Fruit fly (Drosophila melanogaster) whole organism, embryonic: ENCODE results near the gene CG13603.

Source experiments
- ATbp ChIP-seq: fragments of 200-800 bp; sonication (Bioruptor generic); optimal IDR thresholded peaks from 2 replicates; lab custom pipeline; 2017; ENCODE audit warnings: missing biosample characterization, mild to moderate bottlenecking, missing genetic modification characterization, missing genetic modification reagents
- CG10267 ChIP-seq: fragments of 200-800 bp; sonication (Bioruptor generic); optimal IDR thresholded peaks from 2 replicates; lab custom pipeline; 2018; ENCODE audit warnings: missing biosample characterization, mild to moderate bottlenecking, missing genetic modification characterization, moderate library complexity
- CG14050 ChIP-seq: fragments of 200-800 bp; sonication (Bioruptor generic); IDR thresholded peaks from 3 replicates; pipeline ENCODE4 v1.3.6; 2022; ENCODE audit warnings: missing biosample characterization, missing genetic modification characterization
- CG15011 ChIP-seq: fragments of 200-800 bp; sonication (Bioruptor generic); optimal IDR thresholded peaks from 3 replicates; lab custom pipeline; 2018; ENCODE audit warnings: missing biosample characterization, mild to moderate bottlenecking, missing genetic modification characterization
- CG16779 ChIP-seq: fragments of 200-800 bp; sonication (Bioruptor generic); IDR thresholded peaks from 2 replicates; pipeline ENCODE4 v1.3.6; 2022; ENCODE audit warnings: missing biosample characterization, missing genetic modification characterization
- CG16815 ChIP-seq: fragments of 200-800 bp; sonication (Bioruptor generic); optimal IDR thresholded peaks from 3 replicates; lab custom pipeline; 2017; ENCODE audit warnings: missing biosample characterization, mild to moderate bottlenecking, missing genetic modification characterization
- CG17385 ChIP-seq: fragments of 200-800 bp; sonication (Bioruptor generic); optimal IDR thresholded peaks from 3 replicates; lab custom pipeline; 2018; ENCODE audit warnings: missing biosample characterization, mild to moderate bottlenecking, missing genetic modification characterization
- CG18476 ChIP-seq: fragments of 200-800 bp; sonication (Bioruptor generic); optimal IDR thresholded peaks from 2 replicates; lab custom pipeline; 2016; ENCODE audit warnings: missing biosample characterization, mild to moderate bottlenecking, missing genetic modification characterization
- CG2120 ChIP-seq: fragments of 200-800 bp; sonication (Bioruptor generic); optimal IDR thresholded peaks from 3 replicates; lab custom pipeline; 2016; ENCODE audit warnings: missing biosample characterization, missing genetic modification characterization
- CG3065 ChIP-seq: fragments of 200-800 bp; sonication (Bioruptor generic); optimal IDR thresholded peaks from 2 replicates; lab custom pipeline; 2016; ENCODE audit warnings: missing biosample characterization, missing genetic modification characterization
- CG31224 ChIP-seq: fragments of 200-800 bp; sonication (Bioruptor generic); IDR thresholded peaks from 2 replicates; pipeline ENCODE4 v1.3.6; 2022; ENCODE audit warnings: missing biosample characterization, missing genetic modification characterization
- CG31441 ChIP-seq: fragments of 200-800 bp; sonication (Bioruptor generic); IDR thresholded peaks from 2 replicates; pipeline ENCODE4 v1.3.6; 2022; ENCODE audit warnings: missing biosample characterization, missing genetic modification characterization
- CG3163 ChIP-seq: fragments of 200-800 bp; sonication (Bioruptor generic); optimal IDR thresholded peaks from 3 replicates; lab custom pipeline; 2016; ENCODE audit warnings: missing biosample characterization, missing genetic modification characterization
- CG3281 ChIP-seq: fragments of 200-800 bp; sonication (Bioruptor generic); optimal IDR thresholded peaks from 3 replicates; lab custom pipeline; 2017; ENCODE audit warnings: missing biosample characterization, mild to moderate bottlenecking, missing genetic modification characterization
- CG4360 ChIP-seq: fragments of 200-800 bp; sonication (Bioruptor generic); IDR thresholded peaks from 2 replicates; pipeline ENCODE4 v1.3.6; 2022; ENCODE audit warnings: missing biosample characterization, missing genetic modification characterization
- CG4854 ChIP-seq: fragments of 200-800 bp; sonication (Bioruptor generic); optimal IDR thresholded peaks from 2 replicates; lab custom pipeline; 2016; ENCODE audit warnings: missing biosample characterization, missing genetic modification characterization, inconsistent platforms
- CG5245 ChIP-seq: fragments of 200-800 bp; sonication (Bioruptor generic); optimal IDR thresholded peaks from 3 replicates; lab custom pipeline; 2016; ENCODE audit warnings: missing biosample characterization, missing genetic modification characterization
- CG7357 ChIP-seq: fragments of 200-800 bp; sonication (Bioruptor generic); IDR thresholded peaks from 3 replicates; pipeline ENCODE4 v1.3.6; 2022; ENCODE audit warnings: missing biosample characterization, missing genetic modification characterization
- CG7556 ChIP-seq: fragments of 200-800 bp; sonication (Bioruptor generic); optimal IDR thresholded peaks from 2 replicates; lab custom pipeline; 2017; ENCODE audit warnings: missing biosample characterization, mild to moderate bottlenecking, missing genetic modification characterization
- CG8478 ChIP-seq: fragments of >200 bp; optimal IDR thresholded peaks from 2 replicates; lab custom pipeline; 2018
- CG9215 ChIP-seq: fragments of 200-800 bp; sonication (Bioruptor generic); IDR thresholded peaks from 2 replicates; pipeline ENCODE4 v1.3.6; 2022; ENCODE audit warnings: missing biosample characterization, missing genetic modification characterization
- Dbx ChIP-seq: fragments of 200-800 bp; sonication (Bioruptor generic); IDR thresholded peaks from 3 replicates; pipeline ENCODE4 v1.3.6; 2022; ENCODE audit warnings: missing biosample characterization, missing genetic modification characterization
- Dfd ChIP-seq, 2 experiments: fragments of >200 bp; optimal IDR thresholded peaks; 2 replicates each; lab custom pipeline; 2017; ENCODE audit warnings: missing biosample characterization in 2 of 2, missing genetic modification characterization in 2 of 2
- Doc2 ChIP-seq: fragments of 200-800 bp; sonication (Bioruptor generic); IDR thresholded peaks from 2 replicates; pipeline ENCODE4 v1.3.6; 2022; ENCODE audit warnings: missing biosample characterization, missing genetic modification characterization
- Eip74EF ChIP-seq, 2 experiments: fragments of 200-800 bp in 1 of 2; fragments of >200 bp in 1 of 2; sonication (Bioruptor generic) in 1 of 2; optimal IDR thresholded peaks; 2 replicates each; lab custom pipeline; 2017 to 2019; ENCODE audit warnings: missing biosample characterization in 2 of 2, missing genetic modification characterization in 2 of 2, mild to moderate bottlenecking in 1 of 2, moderate library complexity in 1 of 2
- Fer2 ChIP-seq: fragments of 200-800 bp; sonication (Bioruptor generic); optimal IDR thresholded peaks from 2 replicates; lab custom pipeline; 2018; ENCODE audit warnings: missing biosample characterization, mild to moderate bottlenecking, missing genetic modification characterization, moderate library complexity
- Hey ChIP-seq: fragments of 200-800 bp; sonication (Bioruptor generic); optimal IDR thresholded peaks from 3 replicates; lab custom pipeline; 2018; ENCODE audit warnings: missing biosample characterization, mild to moderate bottlenecking, missing genetic modification characterization
- Hmr ChIP-seq: fragments of 200-800 bp; sonication (Bioruptor generic); optimal IDR thresholded peaks from 3 replicates; lab custom pipeline; 2017; ENCODE audit warnings: mild to moderate bottlenecking, missing biosample characterization, missing genetic modification reagents, missing genetic modification characterization
- Hr3 ChIP-seq: fragments of 200-800 bp; sonication (Bioruptor generic); optimal IDR thresholded peaks from 3 replicates; lab custom pipeline; 2016; ENCODE audit warnings: missing biosample characterization, missing genetic modification characterization
- Hr39 ChIP-seq: fragments of >200 bp; optimal IDR thresholded peaks from 2 replicates; lab custom pipeline; 2017
- Jarid2 ChIP-seq: fragments of 200-800 bp; sonication (Bioruptor generic); optimal IDR thresholded peaks from 3 replicates; lab custom pipeline; 2017; ENCODE audit warnings: mild to moderate bottlenecking, missing biosample characterization, missing genetic modification reagents, missing genetic modification characterization
- Rx ChIP-seq: fragments of 200-800 bp; sonication (Bioruptor generic); IDR thresholded peaks from 2 replicates; pipeline ENCODE4 v1.3.6; 2022; ENCODE audit warnings: missing biosample characterization, missing genetic modification characterization
- Side ChIP-seq: fragments of 200-800 bp; sonication (Bioruptor generic); optimal IDR thresholded peaks from 2 replicates; lab custom pipeline; 2016; ENCODE audit warnings: missing biosample characterization, missing genetic modification characterization
- Stat92E ChIP-seq, 3 experiments: fragments of >200 bp in 2 of 3; fragments of 200-800 bp in 1 of 3; sonication (Bioruptor generic) in 1 of 3; optimal IDR thresholded peaks; 2 replicates each; lab custom pipeline; 2017 to 2019; ENCODE audit warnings: missing biosample characterization in 3 of 3, missing genetic modification characterization in 3 of 3, mild to moderate bottlenecking in 1 of 3, moderate library complexity in 1 of 3
- Taf1 ChIP-seq: fragments of 200-800 bp; sonication (Bioruptor generic); IDR thresholded peaks from 2 replicates; pipeline ENCODE4 v1.3.6; 2022; ENCODE audit warnings: missing biosample characterization, missing genetic modification characterization
- Vsx1 ChIP-seq: fragments of 200-800 bp; sonication (Bioruptor generic); optimal IDR thresholded peaks from 2 replicates; lab custom pipeline; 2017; ENCODE audit warnings: missing biosample characterization, mild to moderate bottlenecking, missing genetic modification characterization, missing genetic modification reagents
- ash1 ChIP-seq: fragments of 200-800 bp; sonication (Bioruptor generic); optimal IDR thresholded peaks from 2 replicates; lab custom pipeline; 2018; ENCODE audit warnings: missing biosample characterization, mild to moderate bottlenecking, missing genetic modification characterization
- dati ChIP-seq: fragments of 200-800 bp; sonication (Bioruptor generic); IDR thresholded peaks from 2 replicates; pipeline ENCODE4 v1.3.6; 2022; ENCODE audit warnings: missing biosample characterization, missing genetic modification characterization
- exex ChIP-seq: fragments of 200-800 bp; sonication (Bioruptor generic); optimal IDR thresholded peaks from 4 replicates; lab custom pipeline; 2018; ENCODE audit warnings: missing biosample characterization, mild to moderate bottlenecking, missing genetic modification characterization, moderate library complexity
- grn ChIP-seq: fragments of 200-800 bp; sonication (Bioruptor generic); optimal IDR thresholded peaks from 3 replicates; lab custom pipeline; 2017; ENCODE audit warnings: missing biosample characterization, missing genetic modification characterization
- hb ChIP-seq: fragments of 200-800 bp; sonication (Bioruptor generic); IDR thresholded peaks from 3 replicates; pipeline ENCODE4 v1.3.6; 2022; ENCODE audit warnings: missing biosample characterization, missing genetic modification characterization; ENCODE audit not compliant: partially characterized antibody
- inv ChIP-seq: fragments of 200-800 bp; sonication (Bioruptor generic); IDR thresholded peaks from 2 replicates; pipeline ENCODE4 v1.3.6; 2022; ENCODE audit warnings: missing biosample characterization, missing genetic modification characterization; ENCODE audit not compliant: partially characterized antibody
- ken ChIP-seq: fragments of 200-800 bp; sonication (Bioruptor generic); IDR thresholded peaks from 3 replicates; pipeline ENCODE4 v1.3.6; 2022; ENCODE audit warnings: missing biosample characterization, missing genetic modification characterization
- lmd ChIP-seq: fragments of 200-800 bp; sonication (Bioruptor generic); IDR thresholded peaks from 2 replicates; pipeline ENCODE4 v1.3.6; 2022; ENCODE audit warnings: missing biosample characterization, missing genetic modification characterization
- luna ChIP-seq: fragments of 200-800 bp; sonication (Bioruptor generic); optimal IDR thresholded peaks from 2 replicates; lab custom pipeline; 2016; ENCODE audit warnings: missing biosample characterization, missing genetic modification characterization
- maf-S ChIP-seq: fragments of 200-800 bp; sonication (Bioruptor generic); optimal IDR thresholded peaks from 2 replicates; lab custom pipeline; 2016; ENCODE audit warnings: missing biosample characterization, missing genetic modification characterization
- nau ChIP-seq: fragments of 200-800 bp; sonication (Bioruptor generic); optimal IDR thresholded peaks from 3 replicates; lab custom pipeline; 2017; ENCODE audit warnings: missing biosample characterization, mild to moderate bottlenecking, missing genetic modification characterization, missing genetic modification reagents
- ranshi ChIP-seq: fragments of 200-800 bp; sonication (Bioruptor generic); IDR thresholded peaks from 2 replicates; pipeline ENCODE4 v1.3.6; 2022; ENCODE audit warnings: missing biosample characterization, missing genetic modification characterization
- sisA ChIP-seq: fragments of 200-800 bp; sonication (Bioruptor generic); IDR thresholded peaks from 2 replicates; pipeline ENCODE4 v1.3.6; 2022; ENCODE audit warnings: missing biosample characterization, missing genetic modification characterization
- tap ChIP-seq: fragments of 200-800 bp; optimal IDR thresholded peaks from 3 replicates; lab custom pipeline; 2019; ENCODE audit warnings: missing biosample characterization, mild to moderate bottlenecking, missing genetic modification characterization, moderate library complexity
- tin ChIP-seq: fragments of 200-800 bp; sonication (Bioruptor generic); optimal IDR thresholded peaks from 3 replicates; lab custom pipeline; 2016; ENCODE audit warnings: missing biosample characterization, missing genetic modification characterization
- wdn ChIP-seq: fragments of 200-800 bp; sonication (Bioruptor generic); IDR thresholded peaks from 2 replicates; pipeline ENCODE4 v1.3.6; 2022; ENCODE audit warnings: missing biosample characterization, missing genetic modification characterization

Gene CG13603

DNA sequence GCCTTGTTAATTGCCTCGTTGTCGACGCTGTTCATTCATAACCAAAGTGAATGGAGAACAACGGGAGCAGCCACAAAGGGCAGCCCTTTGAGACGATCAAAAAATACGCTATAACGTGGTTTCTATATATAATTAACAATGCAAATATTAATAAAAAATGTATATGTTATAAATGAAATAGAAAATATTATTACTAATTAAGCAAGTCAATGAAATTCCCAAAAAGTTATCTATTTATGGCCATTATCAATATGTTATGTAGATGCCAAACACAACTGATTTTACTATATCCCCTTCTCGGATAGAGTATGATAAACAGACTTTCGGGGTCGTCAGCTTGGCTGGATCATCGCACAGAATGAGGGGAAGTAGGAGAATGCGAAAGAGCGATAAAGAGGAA lies 16.9 kb downstream of the CG13603 start (continued):
- peak; percentile 62 for TF ChIP-seq Hmr (GFP tag; lab: Kevin White, UChicago)
- peak; percentile 45 for TF ChIP-seq CG7556
- TF ChIP-seq maf-S (GFP tag; lab: Kevin White, UChicago): no peak
- no peak for TF ChIP-seq CG16779 (GFP tag; lab: Robert Waterston, UW)
- peak; percentile 20; the same call in 1 of the 3 replicates for TF ChIP-seq CG14050 (GFP tag; lab: Robert Waterston, UW)
- no peak for TF ChIP-seq nau (GFP tag; lab: Kevin White, UChicago)
- TF ChIP-seq lmd (GFP tag; lab: Robert Waterston, UW): peak; percentile 65
- TF ChIP-seq CG3163 (GFP tag; lab: Kevin White, UChicago): no peak
- no peak for TF ChIP-seq Side (GFP tag; lab: Kevin White, UChicago)
- TF ChIP-seq Hey (tag; lab: Kevin White, UChicago): no peak
- TF ChIP-seq CG17385 (GFP tag; lab: Kevin White, UChicago): peak; percentile 40
- no peak for TF ChIP-seq Doc2
- TF ChIP-seq CG16815 (GFP tag; lab: Kevin White, UChicago): no peak
- no peak for TF ChIP-seq luna (GFP tag; lab: Kevin White, UChicago)
- no peak for TF ChIP-seq CG5245 (GFP tag; lab: Kevin White, UChicago)
- no peak for TF ChIP-seq Dfd (GFP tag; optimal IDR thresholded peaks at IDR 0.05; lab: Kevin White, UChicago)
- TF ChIP-seq Eip74EF (GFP tag; optimal IDR thresholded peaks at IDR 0.05; lab: Kevin White, UChicago): peak in 1 of 2 experiments; percentile 22
- TF ChIP-seq tap: peak; percentile 57
- peak; percentile 46 for TF ChIP-seq Fer2 (tag; lab: Kevin White, UChicago)
- TF ChIP-seq grn (GFP tag; lab: Kevin White, UChicago): no peak
- no peak for TF ChIP-seq Hr39 (lab: Kevin White, UChicago)
- no peak for TF ChIP-seq hb
- no peak for TF ChIP-seq CG18476 (GFP tag; lab: Kevin White, UChicago)
- TF ChIP-seq Vsx1 (GFP tag; lab: Kevin White, UChicago): peak; percentile 29
- no peak for TF ChIP-seq CG3065 (GFP tag; lab: Kevin White, UChicago)
- TF ChIP-seq CG9215 (GFP tag; lab: Robert Waterston, UW): 0 out of 2 replicates have a peak, but pooled peaks have one; percentile 27
- 0 out of 2 replicates have a peak, but pooled peaks have one; percentile 19 for TF ChIP-seq dati (GFP tag; lab: Robert Waterston, UW)
- no peak for TF ChIP-seq CG4854 (GFP tag; lab: Kevin White, UChicago)
- peak; percentile 13 for TF ChIP-seq tin (GFP tag; lab: Kevin White, UChicago)
- peak; percentile 61 for TF ChIP-seq CG31441 (GFP tag; lab: Robert Waterston, UW)
- peak; percentile 35; the same call in 2 of the 3 replicates for TF ChIP-seq Dbx (GFP tag; lab: Robert Waterston, UW)
- TF ChIP-seq CG4360: no peak
- TF ChIP-seq Taf1 (GFP tag; lab: Robert Waterston, UW): no peak
- peak; percentile 27; the same call in 1 of the 2 replicates for TF ChIP-seq sisA (GFP tag; lab: Robert Waterston, UW)
- TF ChIP-seq ken (GFP tag; lab: Robert Waterston, UW): peak; percentile 49; the same call in 1 of the 3 replicates
- TF ChIP-seq inv: no peak
- peak; percentile 33 for TF ChIP-seq Hr3
- no peak for TF ChIP-seq ash1
- peak; percentile 21 for TF ChIP-seq CG10267 (tag; lab: Kevin White, UChicago)
- TF ChIP-seq wdn (GFP tag; lab: Robert Waterston, UW): peak; percentile 33; the same call in 1 of the 2 replicates
- TF ChIP-seq Rx (GFP tag; lab: Robert Waterston, UW): no peak
- peak; percentile 52; the same call in 2 of the 3 replicates for TF ChIP-seq CG7357 (GFP tag; lab: Robert Waterston, UW)
- TF ChIP-seq Jarid2 (GFP tag; lab: Kevin White, UChicago): no peak
- TF ChIP-seq Stat92E (GFP tag; optimal IDR thresholded peaks at IDR 0.05; lab: Kevin White, UChicago): no peak
- peak; percentile 26; the same call in 1 of the 2 replicates for TF ChIP-seq ranshi (GFP tag; lab: Robert Waterston, UW)
- TF ChIP-seq CG2120 (GFP tag; lab: Kevin White, UChicago): no peak
- peak; percentile 56 for TF ChIP-seq ATbp (GFP tag; lab: Kevin White, UChicago)
- no peak for TF ChIP-seq CG15011
- TF ChIP-seq CG8478 (lab: Kevin White, UChicago): no peak
- no peak for TF ChIP-seq exex (tag; lab: Kevin White, UChicago)
- TF ChIP-seq CG3281 (GFP tag; lab: Kevin White, UChicago): peak; percentile 13
- TF ChIP-seq CG31224 (GFP tag; lab: Robert Waterston, UW): peak; percentile 33; the same call in 1 of the 2 replicates
